Fruit fly (Drosophila melanogaster) whole organism, wandering third instar larva: Measurements from ENCODE around the gene nes.

Experiments
- CG9705 ChIP-seq: fragments of 200-800 bp; sonication (Bioruptor generic); optimal IDR thresholded peaks from 2 replicates; lab custom pipeline; 2018; ENCODE audit warnings: missing biosample characterization, mild to moderate bottlenecking, missing genetic modification characterization
- HLH106 ChIP-seq: fragments of 200-800 bp; optimal IDR thresholded peaks from 3 replicates; lab custom pipeline; 2019; ENCODE audit warnings: missing biosample characterization, mild to moderate bottlenecking, missing genetic modification characterization, moderate library complexity
- Myc ChIP-seq: fragments of >200 bp; optimal IDR thresholded peaks from 2 replicates; lab custom pipeline; 2017
- N ChIP-seq: fragments of >200 bp; optimal IDR thresholded peaks from 2 replicates; lab custom pipeline; 2018; ENCODE audit warnings: missing biosample characterization, missing external identifiers, missing genetic modification characterization
- Rel ChIP-seq, 2 experiments: fragments of 200-800 bp; sonication (Bioruptor generic) in 1 of 2; optimal IDR thresholded peaks; 2 replicates in 1 of 2; 3 replicates in 1 of 2; lab custom pipeline; 2016 to 2019; ENCODE audit warnings: mild to moderate bottlenecking in 2 of 2, missing biosample characterization in 2 of 2, missing genetic modification characterization in 2 of 2, moderate library complexity in 1 of 2
- dl ChIP-seq, 2 experiments: fragments of 175-275, 200-275 bp in 1 of 2; fragments of 200-275 bp in 1 of 2; sonication (Bioruptor generic); optimal IDR thresholded peaks; lab custom pipeline; 2018; ENCODE audit warnings: mild to moderate bottlenecking in 2 of 2, missing biosample characterization in 2 of 2, missing genetic modification characterization in 2 of 2, moderate library complexity in 2 of 2; ENCODE audit not compliant: partially characterized antibody in 2 of 2, insufficient read depth in 1 of 2
- ey ChIP-seq: fragments of 200-800 bp; sonication (Bioruptor generic); optimal IDR thresholded peaks from 2 replicates; lab custom pipeline; 2016; ENCODE audit warnings: missing biosample characterization, missing genetic modification characterization
- fru ChIP-seq: fragments of 200-800 bp; sonication (Bioruptor generic); optimal IDR thresholded peaks from 3 replicates; lab custom pipeline; 2016; ENCODE audit warnings: missing biosample characterization, mild to moderate bottlenecking, missing genetic modification characterization
- h ChIP-seq: fragments of 200-800 bp; sonication (Bioruptor generic); optimal IDR thresholded peaks from 3 replicates; lab custom pipeline; 2016; ENCODE audit warnings: missing biosample characterization, mild to moderate bottlenecking, missing genetic modification characterization
- jim ChIP-seq: fragments of 175-275, 200-325 bp; sonication (Bioruptor generic); optimal IDR thresholded peaks from 2 replicates; lab custom pipeline; 2016; ENCODE audit warnings: missing biosample characterization, mild to moderate bottlenecking, missing genetic modification characterization
- psq ChIP-seq: fragments of 200-800 bp; sonication (Bioruptor generic); optimal IDR thresholded peaks from 3 replicates; lab custom pipeline; 2017; ENCODE audit warnings: missing biosample characterization, mild to moderate bottlenecking, missing genetic modification characterization, moderate library complexity
- sage ChIP-seq: fragments of 200-800 bp; sonication (Bioruptor generic); optimal IDR thresholded peaks from 2 replicates; lab custom pipeline; 2016; ENCODE audit warnings: missing biosample characterization, mild to moderate bottlenecking, missing genetic modification characterization
- usp ChIP-seq: fragments of >200 bp; optimal IDR thresholded peaks from 2 replicates; lab custom pipeline; 2017; ENCODE audit warnings: missing biosample characterization, missing genetic modification characterization
- woc ChIP-seq: sonication (Bioruptor generic); optimal IDR thresholded peaks from 2 replicates; lab custom pipeline; 2016; ENCODE audit warnings: missing biosample characterization, mild to moderate bottlenecking, missing genetic modification characterization

DNA sequence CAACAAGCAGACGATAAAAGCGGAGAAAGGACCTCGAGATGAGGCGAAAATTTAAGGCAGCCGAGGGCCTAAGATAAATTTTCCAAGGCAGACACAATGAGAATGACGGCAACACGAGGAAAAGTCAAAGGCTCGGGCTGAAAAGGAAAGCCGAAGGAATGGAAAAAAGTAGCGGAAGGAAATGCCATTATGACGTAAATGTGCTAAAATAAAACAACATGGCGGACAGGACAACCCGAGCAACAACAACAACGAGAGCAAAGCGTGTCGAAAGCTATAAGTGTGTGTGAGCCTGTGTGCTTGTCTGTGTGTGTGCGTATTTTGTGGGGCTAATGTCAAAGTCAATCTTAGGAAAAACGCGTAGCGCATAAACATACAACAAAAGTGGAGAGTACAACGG is 31.0 kb downstream of the nes start:
- TF ChIP-seq Myc (lab: Kevin White, UChicago) (no peak), ey (no peak), fru (GFP tag; lab: Kevin White, UChicago) (no peak), psq (GFP tag; lab: Kevin White, UChicago) (no peak), Rel (GFP tag; optimal IDR thresholded peaks at IDR 0.05; lab: Kevin White, UChicago) (no peak), Rel (tag; optimal IDR thresholded peaks at IDR 0.05; lab: Kevin White, UChicago) (no peak), HLH106 (no peak), usp (GFP tag; lab: Kevin White, UChicago) (no peak), N (GFP tag; lab: Kevin White, UChicago) (no peak), h (GFP tag; lab: Kevin White, UChicago) (no peak), dl (GFP tag; optimal IDR thresholded peaks at IDR 0.05; lab: Kevin White, UChicago; ENCODE audit: insufficient read depth in 1 of 2, partially characterized antibody in 2 of 2) (no peak), woc (GFP tag; lab: Kevin White, UChicago) (no peak), sage (GFP tag; lab: Kevin White, UChicago) (no peak), CG9705 (no peak), jim (GFP tag; lab: Kevin White, UChicago) (no peak)
